Worm (Caenorhabditis elegans) whole organism, L4 larva: ENCODE measurements around the gene R07E4.3.

Experiments
- D1046.2 ChIP-seq: fragments of 200-800 bp; sonication (Bioruptor generic); IDR thresholded peaks from 2 replicates; pipeline ENCODE4 v1.3.6; 2022; ENCODE audit warnings: missing genetic modification characterization, missing compliant biosample characterization
- F49E8.2 ChIP-seq: sonication (generic microtip); optimal IDR thresholded peaks from 2 replicates; lab custom pipeline; 2016; ENCODE audit warnings: missing compliant biosample characterization, mild to moderate bottlenecking, missing genetic modification characterization, borderline replicate concordance
- Y105C5A.15 ChIP-seq: fragments of 200-800 bp; sonication (Bioruptor generic); IDR thresholded peaks from 2 replicates; pipeline ENCODE4 v1.3.6; 2022; ENCODE audit warnings: missing genetic modification characterization, missing compliant biosample characterization
- Y48G9A.11 ChIP-seq: fragments of 200-800 bp; sonication (Bioruptor generic); IDR thresholded peaks from 2 replicates; pipeline ENCODE4 v1.3.6; 2022; ENCODE audit warnings: missing genetic modification reagents, missing genetic modification characterization, missing compliant biosample characterization
- Y5F2A.4 ChIP-seq: fragments of 200-800 bp; sonication (Bioruptor generic); optimal IDR thresholded peaks from 2 replicates; lab custom pipeline; 2018; ENCODE audit warnings: mild to moderate bottlenecking, missing genetic modification characterization, missing compliant biosample characterization
- Y75B8A.6 ChIP-seq: fragments of 200-800 bp; sonication (Bioruptor generic); IDR thresholded peaks from 2 replicates; pipeline ENCODE4 v1.3.6; 2022; ENCODE audit warnings: missing genetic modification reagents, missing genetic modification characterization, missing compliant biosample characterization
- ZK337.2 ChIP-seq: fragments of 200-800 bp; sonication (Bioruptor generic); IDR thresholded peaks from 2 replicates; pipeline ENCODE4 v1.3.6; 2022; ENCODE audit warnings: missing genetic modification reagents, missing genetic modification characterization, missing compliant biosample characterization
- ZK546.5 ChIP-seq, 2 experiments: sonication (generic microtip); optimal IDR thresholded peaks; 2 replicates each; lab custom pipeline; 2017; ENCODE audit warnings: missing biosample characterization in 2 of 2, missing genetic modification characterization in 2 of 2
- aha-1 ChIP-seq: fragments of 150-350 bp; peaks from one replicate; lab custom pipeline; 2014; ENCODE audit warnings: missing biosample characterization, missing genetic modification characterization
- attf-4 ChIP-seq: sonication (generic microtip); optimal IDR thresholded peaks from 3 replicates; lab custom pipeline; 2017; ENCODE audit warnings: missing biosample characterization, missing genetic modification characterization
- ceh-28 ChIP-seq: fragments of 150-350 bp; optimal IDR thresholded peaks from 2 replicates; lab custom pipeline; 2014; ENCODE audit warnings: missing biosample characterization, missing genetic modification reagents, missing genetic modification characterization
- ces-1 ChIP-seq: fragments of 150-350 bp; sonication (generic microtip); optimal IDR thresholded peaks from 4 replicates; lab custom pipeline; 2014; ENCODE audit warnings: missing biosample characterization, missing genetic modification reagents, missing genetic modification characterization
- cey-2 ChIP-seq: sonication (generic microtip); optimal IDR thresholded peaks from 3 replicates; lab custom pipeline; 2017; ENCODE audit warnings: missing genetic modification characterization, mild to moderate bottlenecking, missing compliant biosample characterization, antibody characterized with exemption, borderline replicate concordance; ENCODE audit not compliant: insufficient read depth
- daf-16 ChIP-seq, 3 experiments: sonication (generic microtip); optimal IDR thresholded peaks; 2 replicates each; lab custom pipeline; 2016 to 2017; ENCODE audit warnings: missing genetic modification characterization in 3 of 3, missing genetic modification reagents in 3 of 3, mild to moderate bottlenecking in 2 of 3, missing compliant biosample characterization in 2 of 3, missing biosample characterization in 1 of 3, moderate library complexity in 1 of 3
- daf-19 ChIP-seq: fragments of 200-800 bp; sonication (Bioruptor generic); conservative IDR thresholded peaks from 2 replicates; pipeline ENCODE4 v1.3.6; 2022; ENCODE audit warnings: missing genetic modification characterization, missing compliant biosample characterization
- daf-8 ChIP-seq: fragments of 200-800 bp; sonication (Bioruptor generic); IDR thresholded peaks from 2 replicates; pipeline ENCODE4 v1.3.6; 2022; ENCODE audit warnings: missing genetic modification characterization, missing compliant biosample characterization
- dmd-6 ChIP-seq: fragments of 200-800 bp; sonication (Bioruptor generic); IDR thresholded peaks from 2 replicates; pipeline ENCODE4 v1.3.6; 2022; ENCODE audit warnings: missing genetic modification reagents, missing genetic modification characterization, missing compliant biosample characterization
- dmd-8 ChIP-seq: fragments of 200-800 bp; sonication (Bioruptor generic); IDR thresholded peaks from 2 replicates; pipeline ENCODE4 v1.3.6; 2022; ENCODE audit warnings: missing genetic modification characterization, missing compliant biosample characterization
- dmd-9 ChIP-seq: fragments of 200-800 bp; sonication (Bioruptor generic); IDR thresholded peaks from 2 replicates; pipeline ENCODE4 v1.3.6; 2022; ENCODE audit warnings: missing genetic modification reagents, missing genetic modification characterization, missing compliant biosample characterization
- dve-1 ChIP-seq: sonication (generic microtip); optimal IDR thresholded peaks from 2 replicates; lab custom pipeline; 2017; ENCODE audit warnings: antibody characterized with exemption, mild to moderate bottlenecking, missing genetic modification characterization, missing compliant biosample characterization; ENCODE audit not compliant: insufficient read depth
- egl-27 ChIP-seq: sonication (generic microtip); optimal IDR thresholded peaks from 3 replicates; lab custom pipeline; 2017; ENCODE audit warnings: missing biosample characterization, missing genetic modification reagents, missing genetic modification characterization
- egl-43 ChIP-seq: fragments of 200-800 bp; sonication (Bioruptor generic); IDR thresholded peaks from 2 replicates; pipeline ENCODE4 v1.3.6; 2022; ENCODE audit warnings: missing genetic modification reagents, missing genetic modification characterization, missing compliant biosample characterization
- fos-1 ChIP-seq: fragments of 150-350 bp; optimal IDR thresholded peaks from 2 replicates; lab custom pipeline; 2014; ENCODE audit warnings: missing biosample characterization, missing genetic modification characterization
- hlh-11 ChIP-seq: fragments of 200-800 bp; sonication (Bioruptor generic); optimal IDR thresholded peaks from 2 replicates; lab custom pipeline; 2018; ENCODE audit warnings: mild to moderate bottlenecking, missing genetic modification characterization, missing compliant biosample characterization
- hlh-30 ChIP-seq: sonication (generic microtip); optimal IDR thresholded peaks from 2 replicates; lab custom pipeline; 2017; ENCODE audit warnings: antibody characterized with exemption, mild to moderate bottlenecking, missing genetic modification characterization, missing compliant biosample characterization; ENCODE audit not compliant: insufficient read depth
- hmg-1.1 ChIP-seq: fragments of 200-800 bp; sonication (Bioruptor generic); IDR thresholded peaks from 2 replicates; pipeline ENCODE4 v1.3.6; 2022; ENCODE audit warnings: missing genetic modification reagents, missing genetic modification characterization, missing compliant biosample characterization
- lim-7 ChIP-seq: fragments of 200-800 bp; sonication (Bioruptor generic); IDR thresholded peaks from 2 replicates; pipeline ENCODE4 v1.3.6; 2022; ENCODE audit warnings: missing genetic modification characterization, missing compliant biosample characterization
- lin-1 ChIP-seq: fragments of 200-800 bp; sonication (Bioruptor generic); IDR thresholded peaks from 2 replicates; pipeline ENCODE4 v1.3.6; 2022; ENCODE audit warnings: missing genetic modification reagents, missing genetic modification characterization, missing compliant biosample characterization
- lin-13 ChIP-seq: fragments of 150-350 bp; optimal IDR thresholded peaks from 2 replicates; lab custom pipeline; 2014; ENCODE audit warnings: missing biosample characterization, missing genetic modification reagents, missing genetic modification characterization
- lin-15B ChIP-seq: fragments of 150-350 bp; sonication (generic microtip); optimal IDR thresholded peaks from 3 replicates; lab custom pipeline; 2014; ENCODE audit warnings: missing biosample characterization, missing genetic modification characterization
- lin-38 ChIP-seq: fragments of 200-800 bp; sonication (Bioruptor generic); IDR thresholded peaks from 2 replicates; pipeline ENCODE4 v1.3.6; 2022; ENCODE audit warnings: missing genetic modification reagents, missing genetic modification characterization, missing compliant biosample characterization
- madf-5 ChIP-seq, 2 experiments: fragments of 200-800 bp; sonication (Bioruptor generic); IDR thresholded peaks; 2 replicates each; pipeline ENCODE4 v1.3.6; 2022; ENCODE audit warnings: missing compliant biosample characterization in 2 of 2, missing genetic modification characterization in 2 of 2
- mdl-1 ChIP-seq, 2 experiments: fragments of 150-350 bp in 1 of 2; sonication (generic microtip) in 1 of 2; optimal IDR thresholded peaks; 2 replicates each; lab custom pipeline; 2014 to 2017; ENCODE audit warnings: missing biosample characterization in 2 of 2, missing genetic modification characterization in 2 of 2
- mep-1 ChIP-seq: fragments of 150-350 bp; sonication (generic microtip); optimal IDR thresholded peaks from 3 replicates; lab custom pipeline; 2014; ENCODE audit warnings: missing biosample characterization, missing genetic modification characterization
- mxl-3 ChIP-seq: fragments of 200-800 bp; sonication (Bioruptor generic); optimal IDR thresholded peaks from 2 replicates; lab custom pipeline; 2018; ENCODE audit warnings: mild to moderate bottlenecking, missing genetic modification characterization, missing compliant biosample characterization
- nhr-10 ChIP-seq: fragments of 150-350 bp; optimal IDR thresholded peaks from 2 replicates; lab custom pipeline; 2014; ENCODE audit warnings: missing biosample characterization, missing genetic modification characterization
- nhr-11 ChIP-seq: fragments of 150-350 bp; optimal IDR thresholded peaks from 2 replicates; lab custom pipeline; 2014; ENCODE audit warnings: missing biosample characterization, missing genetic modification characterization
- nhr-111 ChIP-seq: fragments of 200-800 bp; sonication (Bioruptor generic); optimal IDR thresholded peaks from 2 replicates; lab custom pipeline; 2018; ENCODE audit warnings: mild to moderate bottlenecking, missing genetic modification characterization, missing compliant biosample characterization
- nhr-237 ChIP-seq: sonication (generic microtip); optimal IDR thresholded peaks from 2 replicates; lab custom pipeline; 2017; ENCODE audit warnings: missing biosample characterization, missing genetic modification characterization
- nhr-48 ChIP-seq: sonication (generic microtip); optimal IDR thresholded peaks from 2 replicates; lab custom pipeline; 2016; ENCODE audit warnings: mild to moderate bottlenecking, missing genetic modification characterization, missing compliant biosample characterization
- nhr-77 ChIP-seq: fragments of 150-350 bp; optimal IDR thresholded peaks from 2 replicates; lab custom pipeline; 2014; ENCODE audit warnings: missing biosample characterization, missing genetic modification characterization
- set-16 ChIP-seq: fragments of 200-800 bp; sonication (Bioruptor generic); IDR thresholded peaks from 2 replicates; pipeline ENCODE4 v1.3.6; 2022; ENCODE audit warnings: missing genetic modification reagents, missing genetic modification characterization, missing compliant biosample characterization
- snpc-1.2 ChIP-seq: fragments of 200-800 bp; sonication (Bioruptor generic); IDR thresholded peaks from 2 replicates; pipeline ENCODE4 v1.3.6; 2022; ENCODE audit warnings: missing genetic modification reagents, missing genetic modification characterization, missing compliant biosample characterization
- spr-3 ChIP-seq: fragments of 200-800 bp; sonication (Bioruptor generic); optimal IDR thresholded peaks from 2 replicates; lab custom pipeline; 2018; ENCODE audit warnings: mild to moderate bottlenecking, missing genetic modification characterization, missing compliant biosample characterization
- tag-97 ChIP-seq: fragments of 200-800 bp; sonication (Bioruptor generic); IDR thresholded peaks from 2 replicates; pipeline ENCODE4 v1.3.6; 2022; ENCODE audit warnings: missing genetic modification characterization, missing compliant biosample characterization
- tra-1 ChIP-seq: fragments of 200-800 bp; sonication (Bioruptor generic); IDR thresholded peaks from 2 replicates; pipeline ENCODE4 v1.3.6; 2022; ENCODE audit warnings: missing genetic modification reagents, missing genetic modification characterization, missing compliant biosample characterization
- unc-39 ChIP-seq: sonication (generic microtip); optimal IDR thresholded peaks from 2 replicates; lab custom pipeline; 2017; ENCODE audit warnings: missing biosample characterization, missing genetic modification characterization
- unc-62 ChIP-seq, 3 experiments: fragments of 150-350 bp in 1 of 3; sonication (generic microtip); optimal IDR thresholded peaks in 2 of 3; peaks in 1 of 3; 1 replicate in 1 of 3; 2 replicates in 2 of 3; lab custom pipeline; 2014 to 2017; ENCODE audit warnings: missing biosample characterization in 3 of 3, missing genetic modification characterization in 3 of 3, missing genetic modification reagents in 3 of 3, missing genotype in 1 of 3
- vab-7 ChIP-seq: fragments of 200-800 bp; sonication (Bioruptor generic); IDR thresholded peaks from 2 replicates; pipeline ENCODE4 v1.3.6; 2022; ENCODE audit warnings: missing genetic modification reagents, missing genetic modification characterization, missing compliant biosample characterization
- zag-1 ChIP-seq: fragments of 150-350 bp; optimal IDR thresholded peaks from 2 replicates; lab custom pipeline; 2014; ENCODE audit warnings: missing biosample characterization, missing genetic modification characterization
- zip-2 ChIP-seq: fragments of 150-350 bp; optimal IDR thresholded peaks from 2 replicates; lab custom pipeline; 2014; ENCODE audit warnings: missing biosample characterization, missing genetic modification characterization

R07E4.3 gene

DNA sequence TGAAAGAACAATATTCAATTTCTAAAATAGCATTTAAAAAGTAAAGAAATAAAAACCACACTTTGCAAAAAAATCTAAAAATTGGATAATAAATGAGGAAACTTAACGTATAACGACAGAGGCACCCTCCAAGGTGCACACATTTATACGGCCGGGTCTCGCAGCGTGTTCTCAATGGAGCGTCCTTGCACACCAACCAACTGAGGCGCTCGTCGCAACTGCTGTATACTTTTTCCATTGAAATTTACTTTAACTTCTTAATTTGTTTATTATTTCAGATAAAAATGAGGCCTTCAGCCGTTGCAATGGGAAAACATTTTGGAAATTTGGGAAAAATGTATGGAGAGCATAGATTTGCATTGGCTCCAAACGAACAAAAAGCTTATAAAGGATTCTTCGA is at the start of gene R07E4.3, which contains the start of gene R07E4.5:
Gene R07E4.3 (plus strand): TSS at position 285 of the 400 bp plus-strand sequence.
Gene R07E4.5 (minus strand): TSS at position 1 of the 400 bp plus-strand sequence.
- no peak for TF ChIP-seq ZK337.2 (GFP tag; lab: Robert Waterston, UW)
- no peak for TF ChIP-seq unc-39 (tag; lab: Kevin White, UChicago)
- no peak for TF ChIP-seq zip-2
- TF ChIP-seq nhr-48 = no peak
- no peak for TF ChIP-seq madf-5 (GFP tag; IDR thresholded peaks at IDR 0.05; lab: Robert Waterston, UW)
- no peak for TF ChIP-seq ZK546.5 (tag; optimal IDR thresholded peaks at IDR 0.05; lab: Kevin White, UChicago)
- no peak for TF ChIP-seq Y48G9A.11
- peak; percentile 53 for TF ChIP-seq nhr-11
- TF ChIP-seq ceh-28 (tag; lab: Kevin White, UChicago) = no peak
- TF ChIP-seq hlh-30 (tag; lab: Kevin White, UChicago) = peak; percentile 73
- peak; percentile 89 for TF ChIP-seq aha-1
- peak; percentile 72 for TF ChIP-seq hmg-1.1
- TF ChIP-seq nhr-111 = no peak
- TF ChIP-seq lin-13 (GFP tag; lab: Kevin White, UChicago) = peak; percentile 13
- TF ChIP-seq daf-16 (GFP tag; optimal IDR thresholded peaks at IDR 0.05; lab: Kevin White, UChicago) = no peak
- TF ChIP-seq daf-16 (tag; optimal IDR thresholded peaks at IDR 0.05; lab: Kevin White, UChicago) = peak; percentile 45
- no peak for TF ChIP-seq ces-1 (GFP tag; lab: Kevin White, UChicago)
- TF ChIP-seq nhr-10 = no peak
- TF ChIP-seq fos-1 (tag; lab: Kevin White, UChicago) = no peak
- no peak for TF ChIP-seq cey-2 (tag; lab: Kevin White, UChicago)
- TF ChIP-seq dmd-9 (GFP tag; lab: Robert Waterston, UW) = no peak
- TF ChIP-seq zag-1 (tag; lab: Kevin White, UChicago) = no peak
- TF ChIP-seq dve-1 (tag; lab: Kevin White, UChicago) = peak; percentile 68
- TF ChIP-seq dmd-6 (GFP tag; lab: Robert Waterston, UW) = peak; percentile 23; the same call in 1 of the 2 replicates
- TF ChIP-seq nhr-237 = no peak
- 0 out of 2 replicates have a peak, but pooled peaks have one; percentile 29 for TF ChIP-seq D1046.2 (GFP tag; lab: Robert Waterston, UW)
- no peak for TF ChIP-seq F49E8.2 (tag; lab: Kevin White, UChicago)
- no peak for TF ChIP-seq lin-15B (tag; lab: Kevin White, UChicago)
- TF ChIP-seq spr-3 (GFP tag; lab: Kevin White, UChicago) = no peak
- peak; percentile 81 for TF ChIP-seq mep-1 (tag; lab: Kevin White, UChicago)
- TF ChIP-seq attf-4 (tag; lab: Kevin White, UChicago) = no peak
- peak; percentile 66 for TF ChIP-seq nhr-77 (tag; lab: Kevin White, UChicago)
- TF ChIP-seq Y5F2A.4 (GFP tag; lab: Kevin White, UChicago) = no peak
- TF ChIP-seq lin-1 (GFP tag; lab: Robert Waterston, UW) = no peak
- no peak for TF ChIP-seq tra-1 (GFP tag; lab: Robert Waterston, UW)
- TF ChIP-seq egl-27 = no peak
- no peak for TF ChIP-seq dmd-8 (GFP tag; lab: Robert Waterston, UW)
- TF ChIP-seq tag-97 (GFP tag; lab: Robert Waterston, UW) = no peak
- TF ChIP-seq mxl-3 (GFP tag; lab: Kevin White, UChicago) = peak; percentile 2
- TF ChIP-seq hlh-11 = no peak
- no peak for TF ChIP-seq snpc-1.2 (GFP tag; lab: Robert Waterston, UW)
- TF ChIP-seq daf-19 (GFP tag; lab: Robert Waterston, UW) = no peak
- no peak for TF ChIP-seq daf-8 (GFP tag; lab: Robert Waterston, UW)
- TF ChIP-seq egl-43 (GFP tag; lab: Robert Waterston, UW) = no peak
- TF ChIP-seq mdl-1 (tag; optimal IDR thresholded peaks at IDR 0.05; lab: Kevin White, UChicago) = peak in 1 of 2 experiments; percentile 6
- no peak for TF ChIP-seq vab-7 (GFP tag; lab: Robert Waterston, UW)
- no peak for TF ChIP-seq Y105C5A.15 (GFP tag; lab: Robert Waterston, UW)
- no peak for TF ChIP-seq set-16 (GFP tag; lab: Robert Waterston, UW)
- peak; percentile 95 for TF ChIP-seq lin-38 (GFP tag; lab: Robert Waterston, UW)
- TF ChIP-seq lim-7 (GFP tag; lab: Robert Waterston, UW) = no peak
- TF ChIP-seq unc-62 (GFP tag; optimal IDR thresholded peaks at IDR 0.05 in 1 of 2; lab: Kevin White, UChicago) = peak in 1 of 2 experiments; percentile 90
- TF ChIP-seq unc-62 (tag; optimal IDR thresholded peaks at IDR 0.05; lab: Kevin White, UChicago) = no peak
- TF ChIP-seq Y75B8A.6 (GFP tag; lab: Robert Waterston, UW) = no peak
